Fruit fly (Drosophila melanogaster): Measurements from ENCODE around the gene Tmem43.

Gene Tmem43

dm6 chr3L:7868581-7869236 is 46.2 kb downstream of the Tmem43 start, which contains the start of gene CG32365 (continued):
- TF ChIP-seq ara (GFP tag; IDR thresholded peaks at IDR 0.05) (no peak), tll (GFP tag; optimal IDR thresholded peaks at IDR 0.05) (no peak), CG1832 (GFP tag; optimal IDR thresholded peaks at IDR 0.05) (no peak), zfh1 (GFP tag; IDR thresholded peaks at IDR 0.05) (no peak), CG18476 (GFP tag; optimal IDR thresholded peaks at IDR 0.05) (no peak), crc (GFP tag; optimal IDR thresholded peaks at IDR 0.05) (no peak), h (optimal IDR thresholded peaks at IDR 0.05) (no peak), CG15601 (tag; optimal IDR thresholded peaks at IDR 0.05) (no peak), CG3995 (GFP tag; optimal IDR thresholded peaks at IDR 0.05) (no peak), Gsc (GFP tag; IDR thresholded peaks at IDR 0.05) (no peak), CG11085 (GFP tag; IDR thresholded peaks at IDR 0.05) (no peak), Lhr (GFP tag; optimal IDR thresholded peaks at IDR 0.05) (no peak), ttk (GFP tag; IDR thresholded peaks at IDR 0.05) (no peak), schlank (tag; optimal IDR thresholded peaks at IDR 0.05) (no peak), CG14667 (GFP tag; IDR thresholded peaks at IDR 0.05) (no peak), Pdp1 (GFP tag; optimal IDR thresholded peaks at IDR 0.05) (peak in 1 of 2 experiments; percentile 47), trem (tag; optimal IDR thresholded peaks at IDR 0.05) (peak; percentile 5), danr (GFP tag; IDR thresholded peaks at IDR 0.05) (no peak), Hey (tag; optimal IDR thresholded peaks at IDR 0.05) (no peak), Eip74EF (GFP tag; optimal IDR thresholded peaks at IDR 0.05) (no peak), lbe (GFP tag; optimal IDR thresholded peaks at IDR 0.05) (no peak), Opbp (GFP tag; IDR thresholded peaks at IDR 0.05; ENCODE audit: partially characterized antibody) (no peak; the same call in 2 of the 3 replicates), pita (GFP tag; optimal IDR thresholded peaks at IDR 0.05) (no peak), pan (optimal IDR thresholded peaks at IDR 0.05) (no peak), pan (GFP tag; optimal IDR thresholded peaks at IDR 0.05 in 1 of 2, IDR thresholded peaks at IDR 0.05 in 1 of 2) (no peak), Hmx (GFP tag; optimal IDR thresholded peaks at IDR 0.05) (no peak), psq (GFP tag; optimal IDR thresholded peaks at IDR 0.05) (no peak), sima (GFP tag; optimal IDR thresholded peaks at IDR 0.05) (no peak), CG17612 (GFP tag; IDR thresholded peaks at IDR 0.05) (no peak), oc (tag; optimal IDR thresholded peaks at IDR 0.05) (no peak), Ptx1 (GFP tag; IDR thresholded peaks at IDR 0.05) (no peak)

- TF ChIP-seq onecut (GFP tag; IDR thresholded peaks at IDR 0.05) = no peak
- TF ChIP-seq Hr51 (GFP tag; optimal IDR thresholded peaks at IDR 0.05) = no peak
- 0 out of 3 replicates have a peak, but pooled peaks have one; percentile 17 for TF ChIP-seq H15 (GFP tag; IDR thresholded peaks at IDR 0.05)
- no peak for TF ChIP-seq ash1 (GFP tag; optimal IDR thresholded peaks at IDR 0.05)
- peak; percentile 29; the same call in 1 of the 2 replicates for TF ChIP-seq Ada2b (GFP tag; IDR thresholded peaks at IDR 0.05)
- TF ChIP-seq dysf (GFP tag; IDR thresholded peaks at IDR 0.05) = 0 out of 3 replicates have a peak, but pooled peaks have one; percentile 16
- TF ChIP-seq lov (optimal IDR thresholded peaks at IDR 0.05) = no peak
- peak; percentile 50; the same call in 2 of the 3 replicates for TF ChIP-seq lov (GFP tag; IDR thresholded peaks at IDR 0.05)
- TF ChIP-seq CG4707 (GFP tag; optimal IDR thresholded peaks at IDR 0.05) = peak; percentile 48
- TF ChIP-seq HLH4C (GFP tag; IDR thresholded peaks at IDR 0.05; ENCODE audit: partially characterized antibody) = peak; percentile 61; the same call in 2 of the 3 replicates
- TF ChIP-seq gem (tag; optimal IDR thresholded peaks at IDR 0.05) = peak; percentile 46
- TF ChIP-seq CG8924 (tag; optimal IDR thresholded peaks at IDR 0.05) = peak; percentile 18
- peak; percentile 48; the same call in 1 of the 2 replicates for TF ChIP-seq chm (GFP tag; IDR thresholded peaks at IDR 0.05)
- TF ChIP-seq CG17612 (GFP tag; IDR thresholded peaks at IDR 0.05) = no peak
- no peak for TF ChIP-seq TFAM (GFP tag; optimal IDR thresholded peaks at IDR 0.05)
- TF ChIP-seq eyg (GFP tag; optimal IDR thresholded peaks at IDR 0.05) = peak; percentile 9
- TF ChIP-seq repo (GFP tag; optimal IDR thresholded peaks at IDR 0.05) = peak; percentile 4
- TF ChIP-seq pnt (GFP tag; optimal IDR thresholded peaks at IDR 0.05) = no peak
- TF ChIP-seq amos (GFP tag; IDR thresholded peaks at IDR 0.05; ENCODE audit: partially characterized antibody) = no peak; the same call in 1 of the 2 replicates
- TF ChIP-seq CG17568 (GFP tag; optimal IDR thresholded peaks at IDR 0.05) = peak; percentile 37
These were observed 47.7 kb downstream of the Tmem43 start, which contains the start of gene Pdp1 for dm6 chr3L:7867036-7867787. TSS of gene Pdp1 (minus strand) at chr3L:7867369.
